Fruit fly (Drosophila melanogaster): ENCODE measurements around the gene CG31100.

dm6 chr3R:8954515-8955358 lies 48.7 kb downstream of the CG31100 start:
- no peak for TF ChIP-seq usp (GFP tag; optimal IDR thresholded peaks at IDR 0.05)
- no peak for TF ChIP-seq pan (optimal IDR thresholded peaks at IDR 0.05)
- TF ChIP-seq psq (optimal IDR thresholded peaks at IDR 0.05): no peak

Measured in whole organism.